Worm (Caenorhabditis elegans) whole organism, mixed stage, embryonic: ENCODE data around the gene fbxc-42.

Source experiments
- M03D4.4 ChIP-seq: sonication (generic microtip); optimal IDR thresholded peaks from 2 replicates; lab custom pipeline; 2017; ENCODE audit warnings: mild to moderate bottlenecking, missing genetic modification characterization, missing compliant biosample characterization
- ceh-43 ChIP-seq: fragments of 200-800 bp; sonication (Bioruptor generic); optimal IDR thresholded peaks from 2 replicates; lab custom pipeline; 2018; ENCODE audit warnings: mild to moderate bottlenecking, missing genetic modification characterization, moderate library complexity, missing compliant biosample characterization
- ces-1 ChIP-seq: fragments of 150-350 bp; optimal IDR thresholded peaks from 2 replicates; lab custom pipeline; 2014; ENCODE audit warnings: missing biosample characterization, missing genetic modification reagents, missing genetic modification characterization
- cnd-1 ChIP-seq: fragments of 200-800 bp; sonication (Bioruptor generic); optimal IDR thresholded peaks from 2 replicates; lab custom pipeline; 2018; ENCODE audit warnings: mild to moderate bottlenecking, missing genetic modification characterization, missing compliant biosample characterization
- elt-3 ChIP-seq: fragments of 150-350 bp; optimal IDR thresholded peaks from 2 replicates; lab custom pipeline; 2014; ENCODE audit warnings: missing biosample characterization, missing genetic modification characterization
- mab-5 ChIP-seq: fragments of 150-350 bp; optimal IDR thresholded peaks from 2 replicates; lab custom pipeline; 2014; ENCODE audit warnings: missing biosample characterization, missing genetic modification characterization
- mep-1 ChIP-seq: fragments of 150-350 bp; optimal IDR thresholded peaks from 2 replicates; lab custom pipeline; 2017; ENCODE audit warnings: missing biosample characterization, missing genetic modification reagents, missing genetic modification characterization, inconsistent platforms
- nhr-12 ChIP-seq: fragments of 150-350 bp; optimal IDR thresholded peaks from 2 replicates; lab custom pipeline; 2014; ENCODE audit warnings: missing biosample characterization, missing genetic modification characterization
- nhr-28 ChIP-seq: fragments of 150-350 bp; optimal IDR thresholded peaks from 2 replicates; lab custom pipeline; 2014; ENCODE audit warnings: missing biosample characterization, missing genetic modification characterization
- nhr-76 ChIP-seq: sonication (generic microtip); optimal IDR thresholded peaks from 2 replicates; lab custom pipeline; 2017; ENCODE audit warnings: missing biosample characterization, missing genetic modification characterization
- pha-4 ChIP-seq: fragments of 150-350 bp; optimal IDR thresholded peaks from 2 replicates; lab custom pipeline; 2018; ENCODE audit warnings: missing biosample characterization, missing genetic modification reagents, missing genetic modification characterization
- unc-120 ChIP-seq: sonication (generic microtip); optimal IDR thresholded peaks from 2 replicates; lab custom pipeline; 2017; ENCODE audit warnings: missing genetic modification characterization, missing compliant biosample characterization; ENCODE audit not compliant: poor library complexity, severe bottlenecking

ce11 chrII:961961-962360 lies 29.4 kb upstream of the fbxc-42 start, which contains the start of gene C32B5.13:
- TF ChIP-seq mab-5 (no peak), nhr-28 (no peak), unc-120 (no peak), M03D4.4 (tag; lab: Kevin White, UChicago) (no peak), nhr-76 (no peak), ceh-43 (GFP tag; lab: Kevin White, UChicago) (no peak), elt-3 (tag; lab: Kevin White, UChicago) (no peak), mep-1 (tag; lab: Kevin White, UChicago) (no peak), ces-1 (GFP tag; lab: Kevin White, UChicago) (no peak), nhr-12 (tag; lab: Kevin White, UChicago) (no peak), cnd-1 (no peak), pha-4 (tag; lab: Kevin White, UChicago) (no peak)
